Worm (Caenorhabditis elegans): ENCODE measurements around the gene W07A12.8.

The W07A12.8 gene

ce11 chrII:9139172-9139700, 26.4 kb downstream of the W07A12.8 start, which contains the start of gene Y9C2UA.1:
Y9C2UA.1 (plus strand) TSS chrII:9139650.
- no peak for TF ChIP-seq C06A6.2 (GFP tag; conservative IDR thresholded peaks at IDR 0.05)
- no peak for TF ChIP-seq hmg-1.2 (GFP tag; IDR thresholded peaks at IDR 0.05)
- no peak for TF ChIP-seq dpff-1 (tag; optimal IDR thresholded peaks at IDR 0.05)
- no peak for TF ChIP-seq C17E4.6 (GFP tag; IDR thresholded peaks at IDR 0.05)

ce11 chrII:9137803-9138202, 27.8 kb downstream of the W07A12.8 start, which contains the start of gene C16D2.3:
C16D2.3 (plus strand) TSS chrII:9138103.
- TF ChIP-seq F57C9.4 (tag; optimal IDR thresholded peaks at IDR 0.05) (no peak), akir-1 (GFP tag; optimal IDR thresholded peaks at IDR 0.05) (no peak), ztf-28 (GFP tag; IDR thresholded peaks at IDR 0.05) (no peak), hlh-26 (GFP tag; conservative IDR thresholded peaks at IDR 0.05) (no peak), ztf-26 (tag; optimal IDR thresholded peaks at IDR 0.05) (no peak), madf-3 (GFP tag; IDR thresholded peaks at IDR 0.05) (no peak), ets-4 (GFP tag; optimal IDR thresholded peaks at IDR 0.05) (no peak), nhr-120 (GFP tag; IDR thresholded peaks at IDR 0.05) (no peak), ceh-79 (tag; optimal IDR thresholded peaks at IDR 0.05) (no peak), zfh-2 (GFP tag; conservative IDR thresholded peaks at IDR 0.05) (no peak), F23B12.7 (tag; optimal IDR thresholded peaks at IDR 0.05; ENCODE audit: insufficient read depth) (no peak), attf-5 (GFP tag; optimal IDR thresholded peaks at IDR 0.05) (no peak)

ce11 chrII:9135878-9136277, 29.7 kb downstream of the W07A12.8 start, which contains the start of gene nlp-78:
nlp-78 (plus strand) TSS chrII:9136178.
- no peak for TF ChIP-seq hrde-1 (tag; optimal IDR thresholded peaks at IDR 0.05; ENCODE audit: borderline replicate concordance)
- TF ChIP-seq nfya-2 (GFP tag; IDR thresholded peaks at IDR 0.05): no peak
- no peak for TF ChIP-seq aptf-2 (GFP tag; conservative IDR thresholded peaks at IDR 0.05)
- TF ChIP-seq nfya-1 (tag; optimal IDR thresholded peaks at IDR 0.05; ENCODE audit: borderline replicate concordance, insufficient read depth): no peak
- TF ChIP-seq lir-1 (GFP tag; conservative IDR thresholded peaks at IDR 0.05): no peak
- no peak for TF ChIP-seq dpl-1 (GFP tag; optimal IDR thresholded peaks at IDR 0.05)
- no peak for TF ChIP-seq bed-1 (GFP tag; IDR thresholded peaks at IDR 0.05)
- no peak for TF ChIP-seq snpc-1.3 (tag; optimal IDR thresholded peaks at IDR 0.05; ENCODE audit: insufficient read depth)
- TF ChIP-seq mel-28 (tag; optimal IDR thresholded peaks at IDR 0.05; ENCODE audit: borderline replicate concordance): no peak
- TF ChIP-seq nhr-179 (tag; optimal IDR thresholded peaks at IDR 0.05): no peak
- no peak for TF ChIP-seq bed-2 (GFP tag; IDR thresholded peaks at IDR 0.05)
- TF ChIP-seq egl-18 (GFP tag; IDR thresholded peaks at IDR 0.05): no peak
- no peak for TF ChIP-seq tbp1 (GFP tag; optimal IDR thresholded peaks at IDR 0.05)
- no peak for TF ChIP-seq chd-7 (tag; optimal IDR thresholded peaks at IDR 0.05)
- no peak for TF ChIP-seq rcor-1 (GFP tag; IDR thresholded peaks at IDR 0.05)
- TF ChIP-seq pha-4 (tag; optimal IDR thresholded peaks at IDR 0.05): no peak
- no peak for TF ChIP-seq ets-4 (GFP tag; optimal IDR thresholded peaks at IDR 0.05)
- no peak for TF ChIP-seq Y79H2A.3 (GFP tag; conservative IDR thresholded peaks at IDR 0.05)
- no peak for TF ChIP-seq F55B11.4 (tag; optimal IDR thresholded peaks at IDR 0.05; ENCODE audit: borderline replicate concordance, insufficient read depth)
- no peak for TF ChIP-seq cebp-1 (GFP tag; IDR thresholded peaks at IDR 0.05)
- no peak for TF ChIP-seq cebp-1 (tag; optimal IDR thresholded peaks at IDR 0.05)
